Worm (Caenorhabditis elegans): Measurements from ENCODE around the gene C37H5.13.

C37H5.13 gene

ce11 chrV:4891305-4891704, 28.5 kb upstream of the C37H5.13 start (continued):
- no peak for TF ChIP-seq tbx-9 (tag; optimal IDR thresholded peaks at IDR 0.05; ENCODE audit: borderline replicate concordance)
- no peak for TF ChIP-seq ccch-3 (GFP tag; optimal IDR thresholded peaks at IDR 0.05)
- peak; percentile 23; the same call in 1 of the 2 replicates for TF ChIP-seq dox-1 (GFP tag; IDR thresholded peaks at IDR 0.05)
- no peak for TF ChIP-seq K11D2.4 (GFP tag; IDR thresholded peaks at IDR 0.05)
- TF ChIP-seq mcd-1 (GFP tag; IDR thresholded peaks at IDR 0.05), result 0 out of 2 replicates have a peak, but pooled peaks have one; percentile 15
- no peak for TF ChIP-seq repo-1 (tag; optimal IDR thresholded peaks at IDR 0.05)
- peak; percentile 53 for TF ChIP-seq tlf-1 (GFP tag; optimal IDR thresholded peaks at IDR 0.05)
- peak; percentile 45 for TF ChIP-seq F33H1.4 (GFP tag; IDR thresholded peaks at IDR 0.05)
- peak; percentile 25 for TF ChIP-seq lin-54 (GFP tag; optimal IDR thresholded peaks at IDR 0.05)
- TF ChIP-seq K12H6.12 (tag; optimal IDR thresholded peaks at IDR 0.05), result no peak
- peak; percentile 45 for TF ChIP-seq snpc-1.3 (tag; optimal IDR thresholded peaks at IDR 0.05; ENCODE audit: insufficient read depth)
- TF ChIP-seq efl-1 (GFP tag; optimal IDR thresholded peaks at IDR 0.05), result peak; percentile 38
- peak; percentile 1 for TF ChIP-seq tbp1 (GFP tag; optimal IDR thresholded peaks at IDR 0.05)
- peak; percentile 77 for TF ChIP-seq hsf-1 (GFP tag; IDR thresholded peaks at IDR 0.05)
- 0 out of 2 replicates have a peak, but pooled peaks have one; percentile 15 for TF ChIP-seq ceh-58 (GFP tag; IDR thresholded peaks at IDR 0.05)
- no peak for TF ChIP-seq lir-1 (GFP tag; conservative IDR thresholded peaks at IDR 0.05)
- peak; percentile 85; the same call in 1 of the 2 replicates for TF ChIP-seq Y79H2A.3 (GFP tag; conservative IDR thresholded peaks at IDR 0.05)
- TF ChIP-seq hrde-1 (tag; optimal IDR thresholded peaks at IDR 0.05; ENCODE audit: borderline replicate concordance), result peak; percentile 70
- peak; percentile 62; the same call in 1 of the 2 replicates for TF ChIP-seq pbrm-1 (GFP tag; IDR thresholded peaks at IDR 0.05)
- peak; percentile 16 for TF ChIP-seq die-1 (tag; optimal IDR thresholded peaks at IDR 0.05)
- TF ChIP-seq snpc-4 (GFP tag; optimal IDR thresholded peaks at IDR 0.05), result no peak
- peak in 2 of 4 experiments; percentile 6 to 31 for TF ChIP-seq snpc-4 (tag; optimal IDR thresholded peaks at IDR 0.05)
- TF ChIP-seq madf-8 (GFP tag; conservative IDR thresholded peaks at IDR 0.05), result peak; percentile 53
- peak; percentile 6 for TF ChIP-seq unc-130 (GFP tag; optimal IDR thresholded peaks at IDR 0.05)
- peak; percentile 9 for TF ChIP-seq him-1 (tag; optimal IDR thresholded peaks at IDR 0.05)
- TF ChIP-seq lin-26 (GFP tag; IDR thresholded peaks at IDR 0.05), result peak; percentile 63; the same call in 1 of the 2 replicates
- no peak for TF ChIP-seq B0261.1 (tag; optimal IDR thresholded peaks at IDR 0.05)
- peak; percentile 74 for TF ChIP-seq xnd-1 (tag; optimal IDR thresholded peaks at IDR 0.05)
- TF ChIP-seq mxl-1 (tag; optimal IDR thresholded peaks at IDR 0.05), result peak; percentile 8
- TF ChIP-seq ceh-100 (GFP tag; IDR thresholded peaks at IDR 0.05), result no peak
- peak; percentile 73 for TF ChIP-seq ekl-4 (GFP tag; IDR thresholded peaks at IDR 0.05)
- peak; percentile 57 for TF ChIP-seq lsl-1 (GFP tag; optimal IDR thresholded peaks at IDR 0.05)
- peak; percentile 84 for TF ChIP-seq madf-6 (GFP tag; IDR thresholded peaks at IDR 0.05)
- TF ChIP-seq cebp-2 (GFP tag; IDR thresholded peaks at IDR 0.05), result 0 out of 2 replicates have a peak, but pooled peaks have one; percentile 74
- no peak for TF ChIP-seq B0035.1 (tag; optimal IDR thresholded peaks at IDR 0.05)
- peak; percentile 81 for TF ChIP-seq madf-3 (GFP tag; IDR thresholded peaks at IDR 0.05)

DNA sequence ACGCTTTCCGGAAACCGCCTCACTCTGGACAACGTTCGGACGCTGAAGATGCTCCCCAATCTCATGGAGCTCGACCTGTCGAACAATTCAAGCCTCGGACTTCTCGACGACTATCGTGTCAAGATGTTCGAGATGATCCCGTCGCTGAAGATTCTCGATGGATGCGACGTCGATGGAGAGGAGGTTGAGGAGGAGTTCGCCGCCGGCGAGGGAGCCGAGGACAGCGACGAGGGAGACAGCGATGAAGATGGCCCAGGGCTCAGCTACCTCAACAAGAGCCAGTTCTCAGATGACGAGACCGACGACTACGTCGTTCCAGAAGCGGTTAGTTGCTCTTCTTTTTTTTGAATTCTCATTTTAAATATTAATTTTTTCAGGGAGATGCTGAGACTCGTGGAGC, 28.0 kb upstream of the C37H5.13 start:
- TF ChIP-seq repo-1 (tag; optimal IDR thresholded peaks at IDR 0.05) (no peak), egrh-3 (GFP tag; IDR thresholded peaks at IDR 0.05) (peak; percentile 70; the same call in 1 of the 2 replicates), zfh-2 (GFP tag; conservative IDR thresholded peaks at IDR 0.05) (peak; percentile 81), efl-1 (GFP tag; optimal IDR thresholded peaks at IDR 0.05) (no peak)

Measured in whole organism, young adult.